Worm (Caenorhabditis elegans): ENCODE measurements around the gene rbr-2.

rbr-2 gene

ce11 chrIV:10884263-10884662 is 35.6 kb upstream of the rbr-2 start, which contains the start of gene F13E9.5 (continued):
- no peak for TF ChIP-seq F57C9.4 (tag; optimal IDR thresholded peaks at IDR 0.05)
- no peak for TF ChIP-seq ceh-91 (GFP tag; IDR thresholded peaks at IDR 0.05)
- no peak for TF ChIP-seq B0261.1 (tag; optimal IDR thresholded peaks at IDR 0.05)
- no peak for TF ChIP-seq sea-2 (GFP tag; IDR thresholded peaks at IDR 0.05)
- no peak for TF ChIP-seq snpc-4 (GFP tag; optimal IDR thresholded peaks at IDR 0.05)
- TF ChIP-seq snpc-4 (tag; optimal IDR thresholded peaks at IDR 0.05), result no peak

ce11 chrIV:10885915-10886314 is 34.0 kb upstream of the rbr-2 start, which contains the start of gene srlf-11:
Gene srlf-11, minus strand, starts transcription at chrIV:10886015.
- no peak for TF ChIP-seq lin-54 (GFP tag; optimal IDR thresholded peaks at IDR 0.05)
- no peak for TF ChIP-seq nhr-179 (tag; optimal IDR thresholded peaks at IDR 0.05)
- TF ChIP-seq F52B5.7 (tag; optimal IDR thresholded peaks at IDR 0.05), result no peak
- TF ChIP-seq ztf-26 (tag; optimal IDR thresholded peaks at IDR 0.05), result no peak
- TF ChIP-seq cebp-1 (GFP tag; IDR thresholded peaks at IDR 0.05), result no peak
- no peak for TF ChIP-seq cebp-1 (tag; optimal IDR thresholded peaks at IDR 0.05)
- TF ChIP-seq ztf-3 (GFP tag; optimal IDR thresholded peaks at IDR 0.05), result no peak
- TF ChIP-seq unc-62 (GFP tag; optimal IDR thresholded peaks at IDR 0.05), result no peak
- TF ChIP-seq fkh-3 (tag; optimal IDR thresholded peaks at IDR 0.05), result no peak
- TF ChIP-seq ekl-4 (GFP tag; IDR thresholded peaks at IDR 0.05), result no peak
- TF ChIP-seq nhr-80 (tag; optimal IDR thresholded peaks at IDR 0.05), result no peak
- TF ChIP-seq aptf-3 (GFP tag; IDR thresholded peaks at IDR 0.05), result no peak
- no peak for TF ChIP-seq ZK185.1 (tag; optimal IDR thresholded peaks at IDR 0.05; ENCODE audit: poor library complexity, severe bottlenecking)
- TF ChIP-seq lag-1 (GFP tag; IDR thresholded peaks at IDR 0.05), result no peak
- no peak for TF ChIP-seq attf-5 (GFP tag; optimal IDR thresholded peaks at IDR 0.05)
- no peak for TF ChIP-seq ztf-6 (GFP tag; IDR thresholded peaks at IDR 0.05)
- no peak for TF ChIP-seq K12H6.12 (tag; optimal IDR thresholded peaks at IDR 0.05)

- TF ChIP-seq sptf-2 (GFP tag; optimal IDR thresholded peaks at IDR 0.05), result no peak
- no peak for TF ChIP-seq ceh-100 (GFP tag; IDR thresholded peaks at IDR 0.05)
- no peak for TF ChIP-seq ztf-25 (GFP tag; IDR thresholded peaks at IDR 0.05)
- no peak for TF ChIP-seq attf-6 (GFP tag; IDR thresholded peaks at IDR 0.05)
- no peak for TF ChIP-seq mcd-1 (GFP tag; IDR thresholded peaks at IDR 0.05)
- no peak for TF ChIP-seq ztf-3 (GFP tag; optimal IDR thresholded peaks at IDR 0.05)
- TF ChIP-seq aptf-2 (GFP tag; conservative IDR thresholded peaks at IDR 0.05), result no peak
- no peak for TF ChIP-seq Y95B8A.8 (GFP tag; IDR thresholded peaks at IDR 0.05)
- no peak for TF ChIP-seq F23B12.7 (tag; optimal IDR thresholded peaks at IDR 0.05; ENCODE audit: insufficient read depth)
- no peak for TF ChIP-seq ztf-6 (GFP tag; IDR thresholded peaks at IDR 0.05)
Measured at ce11 chrIV:10887285-10887684, 32.6 kb upstream of the rbr-2 start, which contains the start of gene F13E9.16. Gene F13E9.16, minus strand, starts transcription at chrIV:10887385.

ce11 chrIV:10889820-10890462 is 29.9 kb upstream of the rbr-2 start, which contains the start of gene F13E9.15:
Gene F13E9.15, minus strand, starts transcription at chrIV:10889870.
- TF ChIP-seq ets-4 (GFP tag; optimal IDR thresholded peaks at IDR 0.05) (no peak), lin-35 (GFP tag; optimal IDR thresholded peaks at IDR 0.05) (no peak), B0261.1 (tag; optimal IDR thresholded peaks at IDR 0.05) (no peak), mcd-1 (GFP tag; IDR thresholded peaks at IDR 0.05) (no peak), athp-1 (tag; optimal IDR thresholded peaks at IDR 0.05) (no peak), lin-54 (GFP tag; optimal IDR thresholded peaks at IDR 0.05) (no peak), zfh-2 (GFP tag; conservative IDR thresholded peaks at IDR 0.05) (no peak), lin-26 (GFP tag; IDR thresholded peaks at IDR 0.05) (no peak), ccch-3 (GFP tag; optimal IDR thresholded peaks at IDR 0.05) (no peak), ceh-100 (GFP tag; IDR thresholded peaks at IDR 0.05) (no peak), C06A6.2 (GFP tag; conservative IDR thresholded peaks at IDR 0.05) (no peak), Y53G8AR.9 (GFP tag; conservative IDR thresholded peaks at IDR 0.05) (no peak), nhr-80 (tag; optimal IDR thresholded peaks at IDR 0.05) (no peak), madf-10 (tag; optimal IDR thresholded peaks at IDR 0.05) (no peak), ekl-4 (GFP tag; IDR thresholded peaks at IDR 0.05) (no peak), snpc-1.1 (tag; optimal IDR thresholded peaks at IDR 0.05; ENCODE audit: insufficient read depth) (no peak), lsy-27 (tag; optimal IDR thresholded peaks at IDR 0.05; ENCODE audit: borderline replicate concordance, insufficient read depth) (no peak), nhr-27 (tag; optimal IDR thresholded peaks at IDR 0.05) (no peak), atf-7 (tag; optimal IDR thresholded peaks at IDR 0.05) (no peak)
